Worm (Caenorhabditis elegans): Measurements from ENCODE around the gene F25E5.8.

DNA sequence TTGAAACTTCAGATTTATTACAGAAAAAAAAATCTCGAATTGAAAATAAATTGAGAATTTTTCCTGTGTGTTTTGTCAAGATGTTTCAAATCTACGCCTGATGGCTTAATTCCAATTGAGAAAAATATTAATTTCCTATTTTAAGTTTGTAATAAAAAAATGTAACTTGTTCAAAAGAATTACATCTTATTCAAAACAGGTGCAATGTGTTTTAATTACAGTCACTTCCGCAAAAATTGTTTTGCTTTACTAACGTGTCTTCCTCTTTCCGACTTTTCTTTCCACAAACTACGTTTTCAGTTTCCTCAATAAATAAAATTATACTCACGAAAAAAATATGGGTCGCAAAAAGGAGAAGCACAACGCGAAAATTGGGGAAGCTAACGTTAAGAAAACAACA is 2.3 kb downstream of the F25E5.8 start, which contains the start of gene F25E5.16:
- no peak for TF ChIP-seq tbx-11 (GFP tag; IDR thresholded peaks at IDR 0.05)
- no peak for TF ChIP-seq hmg-4 (GFP tag; optimal IDR thresholded peaks at IDR 0.05)
- TF ChIP-seq ceh-13 (GFP tag; optimal IDR thresholded peaks at IDR 0.05), result no peak
- TF ChIP-seq flt-1 (GFP tag; IDR thresholded peaks at IDR 0.05), result no peak
- TF ChIP-seq F13C5.2 (tag; optimal IDR thresholded peaks at IDR 0.05), result no peak
- no peak for TF ChIP-seq ama-1 (optimal IDR thresholded peaks at IDR 0.05)
- no peak for TF ChIP-seq tra-4 (tag; optimal IDR thresholded peaks at IDR 0.05)
- no peak for TF ChIP-seq tbx-37 (GFP tag; conservative IDR thresholded peaks at IDR 0.05)
- no peak for TF ChIP-seq aly-1 (tag; optimal IDR thresholded peaks at IDR 0.05)
- TF ChIP-seq hmbx-1 (tag; optimal IDR thresholded peaks at IDR 0.05), result no peak
- TF ChIP-seq ets-7 (tag; optimal IDR thresholded peaks at IDR 0.05), result no peak

Measured in whole organism, early embryonic.